Fruit fly (Drosophila melanogaster): ENCODE data around the gene Bet1.

Bet1 gene

dm6 chr3L:19261213-19261612, at the start of gene Bet1:
Gene Bet1 (plus strand): TSS chr3L:19261394.
- no peak for TF ChIP-seq ttk (optimal IDR thresholded peaks at IDR 0.05)
- TF ChIP-seq Myc (optimal IDR thresholded peaks at IDR 0.05) = no peak

dm6 chr3L:19214223-19214622, 47.0 kb upstream of the Bet1 start:
- TF ChIP-seq Myc (optimal IDR thresholded peaks at IDR 0.05) = no peak
- no peak for TF ChIP-seq ttk (optimal IDR thresholded peaks at IDR 0.05)
- TF ChIP-seq psq (optimal IDR thresholded peaks at IDR 0.05) = no peak
- TF ChIP-seq insv (optimal IDR thresholded peaks at IDR 0.05) = no peak
- TF ChIP-seq Sin3A (optimal IDR thresholded peaks at IDR 0.05) = no peak

- TF ChIP-seq ttk (optimal IDR thresholded peaks at IDR 0.05) = no peak
- TF ChIP-seq insv (optimal IDR thresholded peaks at IDR 0.05) = no peak
- no peak for TF ChIP-seq psq (optimal IDR thresholded peaks at IDR 0.05)
- no peak for TF ChIP-seq Sin3A (optimal IDR thresholded peaks at IDR 0.05)
- TF ChIP-seq Myc (optimal IDR thresholded peaks at IDR 0.05) = no peak
- TF ChIP-seq h (optimal IDR thresholded peaks at IDR 0.05) = no peak
Observed at dm6 chr3L:19216377-19216776, 44.8 kb upstream of the Bet1 start.

dm6 chr3L:19221455-19221854, 39.7 kb upstream of the Bet1 start:
- TF ChIP-seq insv (optimal IDR thresholded peaks at IDR 0.05) = no peak
- no peak for TF ChIP-seq h (optimal IDR thresholded peaks at IDR 0.05)
- no peak for TF ChIP-seq Myc (optimal IDR thresholded peaks at IDR 0.05)
- no peak for TF ChIP-seq ttk (optimal IDR thresholded peaks at IDR 0.05)
- no peak for TF ChIP-seq psq (optimal IDR thresholded peaks at IDR 0.05)
- TF ChIP-seq Sin3A (optimal IDR thresholded peaks at IDR 0.05) = no peak

dm6 chr3L:19225687-19226086, 35.5 kb upstream of the Bet1 start:
- TF ChIP-seq psq (optimal IDR thresholded peaks at IDR 0.05) (no peak), Myc (optimal IDR thresholded peaks at IDR 0.05) (no peak), ttk (optimal IDR thresholded peaks at IDR 0.05) (no peak), insv (optimal IDR thresholded peaks at IDR 0.05) (no peak), h (optimal IDR thresholded peaks at IDR 0.05) (no peak), Sin3A (optimal IDR thresholded peaks at IDR 0.05) (no peak)

dm6 chr3L:19228371-19228817, 32.8 kb upstream of the Bet1 start:
- TF ChIP-seq h (optimal IDR thresholded peaks at IDR 0.05) (no peak), Myc (optimal IDR thresholded peaks at IDR 0.05) (no peak), insv (optimal IDR thresholded peaks at IDR 0.05) (no peak), psq (optimal IDR thresholded peaks at IDR 0.05) (no peak), ttk (optimal IDR thresholded peaks at IDR 0.05) (no peak), Sin3A (optimal IDR thresholded peaks at IDR 0.05) (no peak)

- TF ChIP-seq insv (optimal IDR thresholded peaks at IDR 0.05) (no peak), Myc (optimal IDR thresholded peaks at IDR 0.05) (no peak), Sin3A (optimal IDR thresholded peaks at IDR 0.05) (no peak), psq (optimal IDR thresholded peaks at IDR 0.05) (no peak), h (optimal IDR thresholded peaks at IDR 0.05) (no peak), ttk (optimal IDR thresholded peaks at IDR 0.05) (no peak)
Observed at dm6 chr3L:19228857-19229398, 32.3 kb upstream of the Bet1 start.

- no peak for TF ChIP-seq Sin3A (optimal IDR thresholded peaks at IDR 0.05)
- no peak for TF ChIP-seq h (optimal IDR thresholded peaks at IDR 0.05)
- TF ChIP-seq insv (optimal IDR thresholded peaks at IDR 0.05) = no peak
- no peak for TF ChIP-seq psq (optimal IDR thresholded peaks at IDR 0.05)
- no peak for TF ChIP-seq ttk (optimal IDR thresholded peaks at IDR 0.05)
- TF ChIP-seq Myc (optimal IDR thresholded peaks at IDR 0.05) = no peak
Observed at dm6 chr3L:19229491-19229890, 31.7 kb upstream of the Bet1 start.

- no peak for TF ChIP-seq Sin3A (optimal IDR thresholded peaks at IDR 0.05)
- no peak for TF ChIP-seq h (optimal IDR thresholded peaks at IDR 0.05)
- no peak for TF ChIP-seq ttk (optimal IDR thresholded peaks at IDR 0.05)
- TF ChIP-seq insv (optimal IDR thresholded peaks at IDR 0.05) = no peak
- TF ChIP-seq Myc (optimal IDR thresholded peaks at IDR 0.05) = no peak
Observed at dm6 chr3L:19230801-19231547, 30.2 kb upstream of the Bet1 start.

dm6 chr3L:19231608-19232007, 29.6 kb upstream of the Bet1 start:
- TF ChIP-seq ttk (optimal IDR thresholded peaks at IDR 0.05) = no peak
- TF ChIP-seq insv (optimal IDR thresholded peaks at IDR 0.05) = no peak
- TF ChIP-seq Myc (optimal IDR thresholded peaks at IDR 0.05) = no peak
- TF ChIP-seq psq (optimal IDR thresholded peaks at IDR 0.05) = no peak
- TF ChIP-seq Sin3A (optimal IDR thresholded peaks at IDR 0.05) = no peak
- TF ChIP-seq h (optimal IDR thresholded peaks at IDR 0.05) = no peak

- no peak for TF ChIP-seq h (optimal IDR thresholded peaks at IDR 0.05)
Observed at dm6 chr3L:19233798-19234781, 27.1 kb upstream of the Bet1 start.

All from Kc167 (cell line).